Worm (Caenorhabditis elegans) whole organism, L1 larva: ENCODE measurements around the gene C54E10.7.

Source experiments
- blmp-1 ChIP-seq: fragments of 150-350 bp; optimal IDR thresholded peaks from 2 replicates; lab custom pipeline; 2014; ENCODE audit warnings: missing biosample characterization, missing genetic modification characterization
- elt-3 ChIP-seq, 6 experiments: fragments of 150-350 bp in 1 of 6; sonication (generic microtip); optimal IDR thresholded peaks; 2 replicates each; lab custom pipeline; 2017 to 2018; ENCODE audit warnings: missing biosample characterization in 6 of 6, missing genetic modification characterization in 6 of 6, inconsistent platforms in 1 of 6
- fos-1 ChIP-seq: fragments of 150-350 bp; optimal IDR thresholded peaks from 2 replicates; lab custom pipeline; 2014; ENCODE audit warnings: missing biosample characterization, missing genetic modification characterization
- grh-1 ChIP-seq: fragments of 200-800 bp; sonication (Bioruptor generic); IDR thresholded peaks from 2 replicates; pipeline ENCODE4 v1.3.6; 2022; ENCODE audit warnings: missing genetic modification reagents, missing genetic modification characterization, missing compliant biosample characterization
- nhr-20 ChIP-seq: sonication (generic microtip); optimal IDR thresholded peaks from 2 replicates; lab custom pipeline; 2016; ENCODE audit warnings: mild to moderate bottlenecking, missing genetic modification characterization, missing compliant biosample characterization
- nhr-77 ChIP-seq: fragments of 150-350 bp; optimal IDR thresholded peaks from 2 replicates; lab custom pipeline; 2014; ENCODE audit warnings: missing biosample characterization, missing genetic modification characterization
- rnt-1 ChIP-seq: sonication (generic microtip); optimal IDR thresholded peaks from 2 replicates; lab custom pipeline; 2016; ENCODE audit warnings: mild to moderate bottlenecking, missing genetic modification characterization, moderate library complexity, missing compliant biosample characterization
- tbx-2 ChIP-seq: sonication (generic microtip); optimal IDR thresholded peaks from 2 replicates; lab custom pipeline; 2016; ENCODE audit warnings: missing genetic modification characterization, missing compliant biosample characterization
- unc-62 ChIP-seq: fragments of 150-350 bp; optimal IDR thresholded peaks from 2 replicates; lab custom pipeline; 2014; ENCODE audit warnings: missing biosample characterization, missing genetic modification reagents, missing genetic modification characterization
- ztf-4 ChIP-seq: fragments of 150-350 bp; optimal IDR thresholded peaks from 2 replicates; lab custom pipeline; 2014; ENCODE audit warnings: missing biosample characterization, missing genetic modification characterization

DNA sequence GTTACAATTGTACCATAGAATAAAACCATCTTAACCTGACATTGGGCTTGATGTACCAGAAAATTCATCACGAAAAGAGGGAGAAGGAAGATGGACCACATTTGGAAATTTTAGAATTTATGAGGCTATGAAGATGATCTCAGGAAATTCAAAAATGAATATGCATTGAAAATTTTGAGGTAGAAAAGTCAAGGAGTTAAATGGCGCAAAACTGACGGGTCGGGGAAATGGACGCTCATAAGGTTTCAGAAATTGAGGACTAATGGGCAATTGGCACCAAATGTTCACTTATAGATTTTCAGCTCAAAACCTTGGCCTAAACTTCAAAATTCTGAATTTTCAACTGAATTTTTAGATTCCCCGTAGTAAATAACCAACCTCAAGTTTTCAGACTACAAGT, 40.8 kb upstream of the C54E10.7 start, which contains the start of gene clec-255:
- TF ChIP-seq ztf-4 (tag; lab: Kevin White, UChicago) = no peak
- no peak for TF ChIP-seq blmp-1 (tag; lab: Kevin White, UChicago)
- no peak for TF ChIP-seq unc-62 (GFP tag; lab: Kevin White, UChicago)
- no peak for TF ChIP-seq nhr-77
- TF ChIP-seq grh-1 (GFP tag; lab: Robert Waterston, UW) = no peak
- TF ChIP-seq nhr-20 (tag; lab: Kevin White, UChicago) = no peak
- TF ChIP-seq tbx-2 = no peak
- no peak for TF ChIP-seq rnt-1 (tag; lab: Kevin White, UChicago)
- TF ChIP-seq elt-3 (tag; optimal IDR thresholded peaks at IDR 0.05; lab: Kevin White, UChicago) = no peak
- TF ChIP-seq fos-1 (tag; lab: Kevin White, UChicago) = no peak
